Worm (Caenorhabditis elegans) whole organism, L4/young adult: ENCODE results near the gene srd-35.

ENCODE experiments used
- W03F9.2 ChIP-seq: fragments of 150-350 bp; optimal IDR thresholded peaks from 2 replicates; lab custom pipeline; 2014; ENCODE audit warnings: missing biosample characterization, missing genetic modification characterization
- dao-5 ChIP-seq: sonication (generic microtip); optimal IDR thresholded peaks from 2 replicates; lab custom pipeline; 2016; ENCODE audit warnings: missing genotype, missing genetic modification characterization, moderate library complexity, missing compliant biosample characterization
- him-1 ChIP-seq: sonication (generic microtip); optimal IDR thresholded peaks from 2 replicates; lab custom pipeline; 2016; ENCODE audit warnings: missing genotype, missing genetic modification reagents, missing genetic modification characterization, missing compliant biosample characterization

srd-35 gene

DNA sequence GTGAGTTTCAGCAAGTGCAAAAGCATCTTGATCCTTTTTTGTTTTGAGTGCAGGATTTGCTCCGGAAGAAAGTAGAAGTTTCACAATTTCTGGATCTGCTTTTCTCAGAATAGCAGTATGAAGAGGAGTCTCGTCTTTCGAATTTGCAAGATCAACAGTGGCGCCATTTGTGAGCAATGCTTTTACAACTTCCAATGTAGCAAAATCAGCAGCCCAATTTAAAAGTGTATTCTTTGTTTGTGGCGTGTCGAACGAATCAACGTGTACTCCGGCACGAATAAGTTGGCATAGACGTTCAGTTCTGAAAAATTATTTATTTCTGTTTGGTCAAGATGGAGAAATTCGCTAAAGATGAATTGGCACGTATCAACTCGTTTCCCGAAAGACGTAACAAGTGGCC is 14.6 kb upstream of the srd-35 start, which contains the start of gene T16G1.13:
TSS of gene T16G1.13 (plus strand) at position 301 of the 400 bp plus-strand sequence.
- no peak for TF ChIP-seq W03F9.2
- TF ChIP-seq him-1 (tag; lab: Kevin White, UChicago), result no peak
- no peak for TF ChIP-seq dao-5 (tag; lab: Kevin White, UChicago)

DNA sequence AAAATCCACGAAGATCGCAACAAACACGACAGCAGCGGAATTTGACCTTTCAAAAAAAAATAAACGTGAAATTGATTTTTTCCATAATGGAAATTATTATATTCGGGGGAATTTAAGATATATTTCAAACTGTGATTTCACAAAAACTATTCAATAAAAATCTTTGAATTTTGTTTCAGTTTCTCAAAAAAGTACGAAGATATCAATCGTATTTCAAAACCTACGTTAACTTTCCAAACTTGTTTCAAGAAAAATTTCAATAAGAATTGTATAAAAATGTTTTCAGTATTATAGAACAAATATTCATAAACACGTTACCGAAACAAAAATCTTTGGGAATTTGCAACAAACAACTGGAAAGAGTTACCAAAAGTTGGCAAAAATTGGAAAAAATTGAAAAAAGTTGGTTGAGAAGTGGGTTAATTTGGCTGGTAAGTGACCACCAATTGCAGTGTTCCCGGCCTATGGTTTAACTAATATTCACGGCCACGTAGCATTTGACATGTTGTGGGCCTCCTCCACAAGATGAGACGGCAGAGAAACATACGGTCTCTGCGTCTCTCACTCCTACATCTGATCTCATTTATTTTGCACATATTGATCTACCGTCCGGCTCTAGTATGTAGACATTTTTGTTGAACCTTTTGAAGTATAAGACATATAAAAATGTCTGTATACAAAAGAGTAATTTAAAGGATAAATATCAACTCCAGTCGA is 13.2 kb upstream of the srd-35 start, which contains the start of the genes T16G1.9 and T16G1.18:
TSS of gene T16G1.9 (minus strand) at position 51 of the 717 bp plus-strand sequence.
TSS of gene T16G1.18 (plus strand) at position 493 of the 717 bp plus-strand sequence.
- TF ChIP-seq dao-5 (tag; lab: Kevin White, UChicago) (no peak), W03F9.2 (no peak), him-1 (tag; lab: Kevin White, UChicago) (no peak)

DNA sequence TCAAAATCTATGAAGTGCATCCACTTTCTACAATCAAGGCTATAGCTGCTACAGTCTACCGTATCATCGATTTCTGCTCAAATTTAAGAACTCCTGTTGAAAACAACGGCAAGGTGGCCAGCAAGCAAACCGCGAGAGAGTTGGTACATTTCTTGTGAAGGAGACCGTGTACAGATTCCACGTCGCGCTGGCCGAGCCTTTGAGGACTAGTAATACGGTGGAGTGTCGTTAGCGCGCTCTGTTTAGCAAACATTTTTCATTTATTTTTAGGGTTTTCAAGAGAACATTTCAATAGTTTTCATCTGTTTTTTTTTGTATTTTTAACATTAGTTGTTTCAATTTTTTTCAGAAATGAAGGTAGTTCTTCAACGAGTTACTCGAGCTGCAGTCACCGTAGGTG is 11.9 kb upstream of the srd-35 start, which contains the start of gene pqn-68:
TSS of gene pqn-68 (plus strand) at position 350 of the 400 bp plus-strand sequence.
- TF ChIP-seq him-1 (tag; lab: Kevin White, UChicago) (no peak), dao-5 (tag; lab: Kevin White, UChicago) (no peak), W03F9.2 (no peak)

DNA sequence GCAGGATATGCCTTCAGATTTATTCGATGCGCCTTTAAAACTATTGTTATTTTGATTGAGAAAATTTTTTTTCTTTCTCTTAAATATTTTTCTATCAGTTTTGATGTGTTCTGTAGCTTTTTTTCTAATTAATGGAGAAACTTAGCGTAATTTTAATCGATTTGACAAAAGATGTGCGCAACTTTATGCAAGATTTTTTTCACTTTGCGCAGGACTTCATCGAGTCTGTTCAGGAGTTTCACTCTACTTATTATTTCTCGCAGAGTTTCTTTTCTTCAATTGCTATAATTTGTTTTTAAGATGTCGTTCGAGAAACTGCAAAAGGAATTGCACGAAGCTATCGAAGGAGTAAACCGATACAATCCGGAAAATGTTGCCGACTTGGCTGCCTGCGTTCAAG is 10.5 kb upstream of the srd-35 start, which contains the start of gene eif-3.K:
TSS of gene eif-3.K (plus strand) at position 301 of the 400 bp plus-strand sequence.
- TF ChIP-seq dao-5 (tag; lab: Kevin White, UChicago), result no peak
- no peak for TF ChIP-seq him-1 (tag; lab: Kevin White, UChicago)
- TF ChIP-seq W03F9.2, result no peak

DNA sequence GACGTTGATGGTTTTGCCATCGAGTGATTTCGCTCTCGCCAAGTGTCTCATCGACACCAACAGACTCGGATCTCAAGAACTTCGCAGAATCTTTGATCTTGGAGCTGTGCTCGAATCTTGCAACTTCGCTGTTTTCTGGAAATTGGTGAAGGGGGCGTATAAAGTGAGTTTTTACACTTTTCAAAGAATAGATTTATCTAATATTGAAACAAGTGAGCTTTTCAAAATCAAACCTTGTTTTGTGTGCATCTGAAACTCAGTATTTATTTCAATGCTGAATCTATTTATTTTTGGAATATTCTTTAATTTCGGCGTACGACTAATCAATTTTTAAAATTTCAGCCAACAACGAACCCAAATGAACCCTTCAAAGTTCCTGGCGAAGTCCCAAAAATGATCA is 9.9 kb upstream of the srd-35 start:
- TF ChIP-seq W03F9.2 (no peak), him-1 (tag; lab: Kevin White, UChicago) (no peak), dao-5 (tag; lab: Kevin White, UChicago) (no peak)

DNA sequence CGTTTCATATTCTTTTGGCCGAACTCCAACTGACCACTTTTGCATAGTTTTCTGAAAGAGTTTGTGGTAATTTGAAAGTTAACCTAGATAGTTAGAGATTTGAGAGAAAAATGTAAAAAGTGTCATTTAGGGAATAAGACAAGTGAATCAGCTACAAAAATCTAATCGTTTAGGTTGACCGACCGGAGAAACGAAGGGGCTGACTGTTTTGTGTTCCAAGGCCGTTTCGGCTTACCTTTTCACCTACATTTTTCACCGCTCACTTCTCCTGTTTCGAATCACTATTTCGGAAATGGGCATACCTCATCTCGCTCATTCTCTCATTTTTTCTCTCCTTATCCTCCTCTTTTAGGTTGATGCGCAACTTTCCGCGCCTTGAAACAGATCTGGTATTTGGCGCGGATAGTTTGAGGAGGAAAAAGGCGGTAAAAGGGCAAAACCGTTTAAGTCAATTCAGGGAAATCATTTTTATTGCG is 3.1 kb upstream of the srd-35 start, which contains the start of gene mpst-7:
TSS of gene mpst-7 (minus strand) at position 51 of the 476 bp plus-strand sequence.
- no peak for TF ChIP-seq him-1 (tag; lab: Kevin White, UChicago)
- no peak for TF ChIP-seq W03F9.2

DNA sequence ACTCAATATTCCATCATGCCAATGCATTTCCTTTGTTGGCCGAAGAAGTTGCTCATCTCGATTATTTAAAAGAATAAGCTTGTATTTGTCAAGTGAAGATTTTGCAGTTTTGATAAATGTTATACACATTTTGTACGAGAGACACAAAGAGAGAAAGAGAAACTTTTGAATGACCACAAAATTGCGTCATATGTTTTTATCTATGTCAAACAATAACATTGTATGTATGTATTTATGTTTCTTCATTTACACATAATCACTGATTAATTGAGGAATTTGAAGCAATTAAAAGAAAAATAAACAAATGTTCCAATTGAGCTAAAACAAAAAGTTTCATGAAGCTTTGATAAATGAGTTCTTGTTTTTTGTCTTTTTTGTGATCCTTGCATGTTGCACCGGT is 984 bp upstream of the srd-35 start, which contains the start of gene hrg-9:
TSS of gene hrg-9 (minus strand) at position 152 of the 400 bp plus-strand sequence.
- TF ChIP-seq W03F9.2 (no peak), him-1 (tag; lab: Kevin White, UChicago) (no peak)

DNA sequence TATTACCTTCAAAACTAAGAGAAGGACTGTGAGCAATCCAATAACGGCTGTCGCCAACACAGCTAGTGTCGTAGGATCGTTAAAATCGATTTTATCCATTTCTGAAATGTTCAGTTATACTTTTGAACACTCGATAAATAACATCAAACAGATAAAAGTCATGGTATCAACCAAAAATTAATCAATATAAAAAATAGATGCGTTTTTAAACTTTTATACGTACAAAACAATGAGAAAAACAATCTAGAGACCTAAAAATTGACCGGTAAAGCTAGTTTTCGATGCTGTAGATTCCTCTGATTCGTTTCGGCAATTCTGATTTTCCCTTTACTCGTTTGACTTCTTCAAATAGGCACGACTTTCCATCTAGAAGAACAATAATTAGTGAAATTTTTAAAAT is 2.9 kb downstream of the srd-35 start, which contains the start of gene R186.3:
TSS of gene R186.3 (minus strand) at position 101 of the 400 bp plus-strand sequence.
- TF ChIP-seq dao-5 (tag; lab: Kevin White, UChicago) (no peak), W03F9.2 (no peak), him-1 (tag; lab: Kevin White, UChicago) (no peak)

DNA sequence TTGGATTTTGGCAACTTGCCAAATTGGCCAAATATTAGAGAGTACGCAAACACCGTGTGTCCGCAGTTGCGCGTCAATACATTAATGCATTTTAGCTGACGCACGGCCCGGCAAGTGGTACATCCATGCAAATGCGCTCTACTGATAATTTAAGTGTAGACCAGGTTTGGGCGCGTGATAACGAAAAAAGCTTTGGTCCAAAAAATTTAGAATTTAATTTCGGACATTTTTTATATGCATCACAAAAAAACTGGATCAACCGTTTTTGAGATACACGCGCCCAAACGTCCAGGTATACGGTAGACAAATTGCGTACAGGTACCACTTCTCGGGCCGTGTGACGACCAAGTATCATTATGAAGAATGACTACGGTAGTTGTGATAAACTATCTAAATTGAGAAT is 3.8 kb downstream of the srd-35 start, which contains the start of gene R186.8:
TSS of gene R186.8 (minus strand) at position 58 of the 403 bp plus-strand sequence.
- peak; percentile 55 for TF ChIP-seq him-1 (tag; lab: Kevin White, UChicago)
- TF ChIP-seq W03F9.2, result peak; percentile 3

DNA sequence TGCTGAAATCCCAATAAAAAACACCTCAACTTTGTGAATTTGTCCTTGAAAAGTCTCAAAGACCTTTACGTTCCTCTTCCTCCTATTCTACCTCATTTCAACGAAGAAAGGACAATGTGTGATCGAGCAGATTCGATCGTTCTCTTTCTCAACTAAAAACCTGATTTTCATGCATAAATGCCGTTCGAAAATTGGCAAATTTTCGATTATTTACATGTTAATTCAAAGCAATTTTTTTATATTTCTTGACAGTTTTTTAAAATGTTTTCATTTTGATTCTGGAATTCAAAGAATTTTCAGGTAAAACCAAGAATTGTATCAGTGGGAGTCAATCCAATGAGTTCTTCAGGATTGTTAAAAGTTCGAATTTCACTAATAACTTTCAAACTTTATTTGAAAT is 4.4 kb downstream of the srd-35 start, which contains the start of gene lin-46:
TSS of gene lin-46 (plus strand) at position 301 of the 400 bp plus-strand sequence.
- no peak for TF ChIP-seq him-1 (tag; lab: Kevin White, UChicago)
- no peak for TF ChIP-seq dao-5 (tag; lab: Kevin White, UChicago)
- no peak for TF ChIP-seq W03F9.2

DNA sequence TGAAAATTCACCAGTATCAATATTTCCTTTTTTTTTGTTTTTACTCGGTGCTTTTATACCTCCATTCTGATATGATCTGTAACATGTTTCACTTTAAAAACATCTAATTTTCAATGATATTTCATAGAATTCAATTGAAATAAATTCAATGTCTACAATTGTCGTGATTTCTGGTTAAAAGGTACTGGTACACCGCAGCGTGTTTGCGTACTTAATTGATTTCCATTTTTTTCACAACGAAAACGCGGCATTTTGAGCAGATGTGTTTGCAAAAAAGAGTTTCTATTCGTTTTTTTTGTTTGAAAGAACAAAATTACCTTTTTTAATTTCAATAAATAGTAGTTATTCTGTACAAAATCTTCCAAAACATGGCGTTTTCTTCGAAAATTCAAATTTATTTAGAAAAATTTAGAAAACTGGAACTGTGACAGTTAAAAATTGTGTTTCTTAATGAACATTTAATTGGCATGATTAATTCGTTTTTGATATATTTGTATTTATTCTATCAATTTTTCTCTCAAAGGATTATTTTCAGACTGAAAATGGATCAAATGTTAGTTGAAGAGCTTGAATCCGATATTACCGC is 6.5 kb downstream of the srd-35 start, which contains the start of gene pnn-1:
TSS of gene pnn-1 (plus strand) at position 536 of the 586 bp plus-strand sequence.
- TF ChIP-seq W03F9.2, result peak; percentile 29
- TF ChIP-seq him-1 (tag; lab: Kevin White, UChicago), result no peak

DNA sequence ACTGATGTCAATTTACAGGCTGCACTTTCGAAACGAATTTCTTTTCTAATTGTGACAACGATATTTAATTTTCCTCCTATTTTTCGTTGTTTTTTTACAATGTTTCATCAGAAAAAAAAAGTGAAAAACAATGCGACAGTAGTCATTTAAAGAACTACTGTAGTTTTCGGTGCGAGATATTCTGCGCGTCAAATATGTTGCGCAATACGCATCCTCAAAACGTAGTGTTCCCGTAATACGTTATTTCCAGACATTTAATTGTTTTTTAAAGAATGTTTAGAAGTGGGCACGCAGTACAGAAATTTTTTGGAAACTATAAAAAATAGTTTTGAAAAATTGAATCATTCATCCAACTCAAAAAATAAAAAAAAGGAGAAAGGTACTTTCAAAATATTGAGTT is 9.9 kb downstream of the srd-35 start:
- TF ChIP-seq dao-5 (tag; lab: Kevin White, UChicago), result no peak
- TF ChIP-seq W03F9.2, result no peak

DNA sequence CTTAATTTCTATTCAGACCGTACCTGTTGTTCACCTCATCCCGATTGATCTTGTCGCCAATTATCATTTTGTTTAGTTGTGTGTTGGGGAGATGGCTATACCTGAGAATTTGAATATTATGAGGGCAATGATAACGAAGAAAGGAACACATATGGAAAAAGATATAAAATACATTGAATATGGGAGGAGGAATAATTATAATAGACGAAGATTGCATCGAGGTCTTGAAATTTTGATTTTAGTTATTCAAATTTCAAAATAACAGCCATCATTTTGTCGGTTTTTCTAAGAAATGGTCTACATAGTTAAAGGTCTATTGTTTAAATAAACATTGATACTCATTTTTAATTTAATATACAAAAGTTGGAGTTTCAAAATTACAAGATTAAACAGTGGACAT is 22.9 kb downstream of the srd-35 start, which contains the start of gene shw-3:
TSS of gene shw-3 (minus strand) at position 101 of the 400 bp plus-strand sequence.
- no peak for TF ChIP-seq dao-5 (tag; lab: Kevin White, UChicago)
- TF ChIP-seq him-1 (tag; lab: Kevin White, UChicago), result no peak
- TF ChIP-seq W03F9.2, result no peak

DNA sequence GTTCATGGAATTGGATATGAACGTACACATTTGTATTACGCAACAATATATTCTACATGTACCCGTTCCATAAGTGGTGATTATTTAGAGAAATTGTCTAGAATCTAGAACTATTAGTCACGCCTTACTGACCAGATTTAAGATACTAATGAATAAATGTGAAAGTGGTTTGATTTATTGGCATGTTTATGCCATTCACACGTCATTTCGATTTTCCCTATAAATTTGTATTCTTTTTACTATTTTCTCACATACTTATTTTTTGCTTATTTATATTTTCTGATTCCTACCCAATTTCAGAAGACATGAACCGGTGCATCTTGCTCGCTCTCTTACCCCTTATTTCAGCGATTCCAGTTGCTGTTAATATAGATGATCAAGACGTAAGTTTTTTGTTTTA is 24.1 kb downstream of the srd-35 start, which contains the start of gene F15B9.8:
TSS of gene F15B9.8 (plus strand) at position 301 of the 400 bp plus-strand sequence.
- TF ChIP-seq him-1 (tag; lab: Kevin White, UChicago) (no peak), dao-5 (tag; lab: Kevin White, UChicago) (no peak), W03F9.2 (no peak)
